Fruit fly (Drosophila melanogaster) whole organism, embryonic: ENCODE data around the gene CG16854.

Source experiments
- Atf-2 ChIP-seq: fragments of 200-800 bp; sonication (Bioruptor generic); optimal IDR thresholded peaks from 2 replicates; lab custom pipeline; 2016; ENCODE audit warnings: missing biosample characterization, missing genetic modification characterization
- CG10462 ChIP-seq: fragments of 200-800 bp; sonication (Bioruptor generic); optimal IDR thresholded peaks from 2 replicates; lab custom pipeline; 2016; ENCODE audit warnings: missing biosample characterization, missing genetic modification characterization
- CG10565 ChIP-seq: fragments of 200-800 bp; sonication (Bioruptor generic); optimal IDR thresholded peaks from 3 replicates; lab custom pipeline; 2016; ENCODE audit warnings: missing biosample characterization, mild to moderate bottlenecking, missing genetic modification characterization
- CG11504 ChIP-seq: fragments of 200-800 bp; sonication (Bioruptor generic); optimal IDR thresholded peaks from 3 replicates; lab custom pipeline; 2019; ENCODE audit warnings: missing biosample characterization, mild to moderate bottlenecking, missing genetic modification characterization, moderate library complexity
- CG12659 ChIP-seq: fragments of 200-800 bp; sonication (Bioruptor generic); optimal IDR thresholded peaks from 3 replicates; lab custom pipeline; 2017; ENCODE audit warnings: mild to moderate bottlenecking, missing biosample characterization, missing genetic modification reagents, missing genetic modification characterization
- CG13775 ChIP-seq: fragments of 200-800 bp; sonication (Bioruptor generic); optimal IDR thresholded peaks from 3 replicates; lab custom pipeline; 2017; ENCODE audit warnings: missing biosample characterization, mild to moderate bottlenecking, missing genetic modification characterization
- CG15011 ChIP-seq: fragments of 200-800 bp; sonication (Bioruptor generic); optimal IDR thresholded peaks from 3 replicates; lab custom pipeline; 2018; ENCODE audit warnings: missing biosample characterization, mild to moderate bottlenecking, missing genetic modification characterization
- CG17385 ChIP-seq: fragments of 200-800 bp; sonication (Bioruptor generic); optimal IDR thresholded peaks from 3 replicates; lab custom pipeline; 2018; ENCODE audit warnings: missing biosample characterization, mild to moderate bottlenecking, missing genetic modification characterization
- CG17912 ChIP-seq: fragments of 200-800 bp; sonication (Bioruptor generic); optimal IDR thresholded peaks from 2 replicates; lab custom pipeline; 2018; ENCODE audit warnings: missing biosample characterization, mild to moderate bottlenecking, missing genetic modification characterization
- CG1832 ChIP-seq: fragments of 200-800 bp; sonication (Bioruptor generic); optimal IDR thresholded peaks from 2 replicates; lab custom pipeline; 2017; ENCODE audit warnings: missing biosample characterization, mild to moderate bottlenecking, missing genetic modification characterization, inconsistent platforms
- CG18764 ChIP-seq: fragments of 200-800 bp; sonication (Bioruptor generic); optimal IDR thresholded peaks from 3 replicates; lab custom pipeline; 2016; ENCODE audit warnings: missing biosample characterization, missing genetic modification characterization
- CG2129 ChIP-seq: fragments of 200-800 bp; sonication (Bioruptor generic); IDR thresholded peaks from 2 replicates; pipeline ENCODE4 v1.3.6; 2022; ENCODE audit warnings: missing biosample characterization, missing genetic modification characterization; ENCODE audit not compliant: partially characterized antibody
- CG33213 ChIP-seq: fragments of 200-800 bp; sonication (Bioruptor generic); optimal IDR thresholded peaks from 3 replicates; lab custom pipeline; 2016; ENCODE audit warnings: missing biosample characterization, missing genetic modification characterization
- CG3407 ChIP-seq: fragments of 200-800 bp; sonication (Bioruptor generic); optimal IDR thresholded peaks from 2 replicates; lab custom pipeline; 2018; ENCODE audit warnings: missing biosample characterization, mild to moderate bottlenecking, missing genetic modification characterization
- CG34376 ChIP-seq: fragments of 200-800 bp; sonication (Bioruptor generic); optimal IDR thresholded peaks from 2 replicates; lab custom pipeline; 2018; ENCODE audit warnings: missing biosample characterization, mild to moderate bottlenecking, missing genetic modification characterization
- CG4282 ChIP-seq: fragments of 200-800 bp; sonication (Bioruptor generic); optimal IDR thresholded peaks from 2 replicates; lab custom pipeline; 2016; ENCODE audit warnings: missing biosample characterization, missing genetic modification characterization
- CG6175 ChIP-seq: fragments of 200-800 bp; sonication (Bioruptor generic); IDR thresholded peaks from 3 replicates; pipeline ENCODE4 v1.3.6; 2022; ENCODE audit warnings: missing biosample characterization, missing genetic modification characterization
- CG6254 ChIP-seq: fragments of 200-800 bp; sonication (Bioruptor generic); optimal IDR thresholded peaks from 3 replicates; lab custom pipeline; 2017; ENCODE audit warnings: mild to moderate bottlenecking, missing biosample characterization, missing genetic modification reagents, missing genetic modification characterization
- CG7357 ChIP-seq: fragments of 200-800 bp; sonication (Bioruptor generic); IDR thresholded peaks from 3 replicates; pipeline ENCODE4 v1.3.6; 2022; ENCODE audit warnings: missing biosample characterization, missing genetic modification characterization
- CG7745 ChIP-seq: fragments of 200-800 bp; sonication (Bioruptor generic); optimal IDR thresholded peaks from 2 replicates; lab custom pipeline; 2018; ENCODE audit warnings: missing biosample characterization, mild to moderate bottlenecking, missing genetic modification characterization, moderate library complexity
- CoRest ChIP-seq: fragments of 200-800 bp; sonication (Bioruptor generic); optimal IDR thresholded peaks from 3 replicates; lab custom pipeline; 2018; ENCODE audit warnings: missing biosample characterization, mild to moderate bottlenecking, missing genetic modification characterization, moderate library complexity
- HmgD ChIP-seq: fragments of 200-800 bp; sonication (Bioruptor generic); optimal IDR thresholded peaks from 3 replicates; lab custom pipeline; 2016; ENCODE audit warnings: missing biosample characterization, missing genetic modification characterization
- Lhr ChIP-seq: fragments of 200-800 bp; sonication (Bioruptor generic); optimal IDR thresholded peaks from 3 replicates; lab custom pipeline; 2017; ENCODE audit warnings: mild to moderate bottlenecking, missing biosample characterization, missing genetic modification reagents, missing genetic modification characterization
- Meics ChIP-seq: fragments of 200-800 bp; sonication (Bioruptor generic); optimal IDR thresholded peaks from 2 replicates; lab custom pipeline; 2017; ENCODE audit warnings: missing biosample characterization, mild to moderate bottlenecking, missing genetic modification characterization
- Mes4 ChIP-seq: fragments of 200-800 bp; sonication (Bioruptor generic); optimal IDR thresholded peaks from 2 replicates; lab custom pipeline; 2016; ENCODE audit warnings: missing biosample characterization, missing genetic modification characterization
- NC2β ChIP-seq: fragments of 200-800 bp; sonication (Bioruptor generic); optimal IDR thresholded peaks from 2 replicates; lab custom pipeline; 2016; ENCODE audit warnings: missing biosample characterization, missing genetic modification characterization
- Oli ChIP-seq: fragments of 200-800 bp; sonication (Bioruptor generic); optimal IDR thresholded peaks from 2 replicates; lab custom pipeline; 2018; ENCODE audit warnings: missing biosample characterization, mild to moderate bottlenecking, missing genetic modification characterization, moderate library complexity
- PHDP ChIP-seq: fragments of 200-800 bp; sonication (Bioruptor generic); optimal IDR thresholded peaks from 3 replicates; lab custom pipeline; 2018; ENCODE audit warnings: missing biosample characterization, mild to moderate bottlenecking, missing genetic modification characterization, moderate library complexity
- Ptx1 ChIP-seq: fragments of 200-800 bp; sonication (Bioruptor generic); IDR thresholded peaks from 2 replicates; pipeline ENCODE4 v1.3.6; 2022; ENCODE audit warnings: missing biosample characterization, missing genetic modification characterization
- Sin3A ChIP-seq: fragments of >200 bp; optimal IDR thresholded peaks from 2 replicates; lab custom pipeline; 2018
- Sox100B ChIP-seq: fragments of 200-800 bp; sonication (Bioruptor generic); optimal IDR thresholded peaks from 3 replicates; lab custom pipeline; 2018; ENCODE audit warnings: missing biosample characterization, mild to moderate bottlenecking, missing genetic modification characterization
- YL-1 ChIP-seq: fragments of 200-800 bp; sonication (Bioruptor generic); optimal IDR thresholded peaks from 3 replicates; lab custom pipeline; 2017; ENCODE audit warnings: missing biosample characterization, mild to moderate bottlenecking, missing genetic modification characterization
- ac ChIP-seq: fragments of 200-800 bp; sonication (Bioruptor generic); optimal IDR thresholded peaks from 3 replicates; lab custom pipeline; 2017; ENCODE audit warnings: missing biosample characterization, mild to moderate bottlenecking, missing genetic modification characterization
- az2 ChIP-seq: fragments of 200-800 bp; sonication (Bioruptor generic); optimal IDR thresholded peaks from 3 replicates; lab custom pipeline; 2016; ENCODE audit warnings: missing biosample characterization, missing genetic modification characterization
- ci ChIP-seq: fragments of 200-800 bp; sonication (Bioruptor generic); IDR thresholded peaks from 3 replicates; pipeline ENCODE4 v1.3.6; 2022; ENCODE audit warnings: missing biosample characterization, missing genetic modification characterization
- crp ChIP-seq, 2 experiments: fragments of 200-800 bp; sonication (Bioruptor generic); optimal IDR thresholded peaks; 2 replicates in 1 of 2; 3 replicates in 1 of 2; lab custom pipeline; 2017; ENCODE audit warnings: missing biosample characterization in 2 of 2, missing genetic modification characterization in 2 of 2, mild to moderate bottlenecking in 1 of 2, moderate library complexity in 1 of 2
- dmrt99B ChIP-seq: fragments of 200-800 bp; sonication (Bioruptor generic); optimal IDR thresholded peaks from 2 replicates; lab custom pipeline; 2018; ENCODE audit warnings: missing biosample characterization, mild to moderate bottlenecking, missing genetic modification characterization, moderate library complexity
- ewg ChIP-seq: fragments of 200-800 bp; sonication (Bioruptor generic); optimal IDR thresholded peaks from 3 replicates; lab custom pipeline; 2017; ENCODE audit warnings: mild to moderate bottlenecking, missing biosample characterization, missing genetic modification reagents, missing genetic modification characterization
- fd64A ChIP-seq: fragments of 200-800 bp; sonication (Bioruptor generic); optimal IDR thresholded peaks from 3 replicates; lab custom pipeline; 2018; ENCODE audit warnings: missing biosample characterization, mild to moderate bottlenecking, missing genetic modification characterization
- gcm ChIP-seq: fragments of 200-800 bp; sonication (Bioruptor generic); optimal IDR thresholded peaks from 2 replicates; lab custom pipeline; 2019; ENCODE audit warnings: missing biosample characterization, mild to moderate bottlenecking, missing genetic modification characterization, moderate library complexity
- gem ChIP-seq: fragments of 200-800 bp; sonication (Bioruptor generic); optimal IDR thresholded peaks from 2 replicates; lab custom pipeline; 2019; ENCODE audit warnings: missing biosample characterization, mild to moderate bottlenecking, missing genetic modification characterization, moderate library complexity
- jigr1 ChIP-seq: fragments of 200-800 bp; sonication (Bioruptor generic); IDR thresholded peaks from 3 replicates; pipeline ENCODE4 v1.3.6; 2022; ENCODE audit warnings: missing biosample characterization, missing genetic modification characterization
- maf-S ChIP-seq: fragments of 200-800 bp; sonication (Bioruptor generic); optimal IDR thresholded peaks from 2 replicates; lab custom pipeline; 2016; ENCODE audit warnings: missing biosample characterization, missing genetic modification characterization
- mirr ChIP-seq: fragments of 200-800 bp; sonication (Bioruptor generic); optimal IDR thresholded peaks from 3 replicates; lab custom pipeline; 2018; ENCODE audit warnings: missing biosample characterization, mild to moderate bottlenecking, missing genetic modification characterization
- pfk ChIP-seq: fragments of 200-800 bp; sonication (Bioruptor generic); optimal IDR thresholded peaks from 2 replicates; lab custom pipeline; 2018; ENCODE audit warnings: missing biosample characterization, mild to moderate bottlenecking, missing genetic modification characterization, moderate library complexity
- pho ChIP-seq: fragments of 200-800 bp; sonication (Bioruptor generic); optimal IDR thresholded peaks from 2 replicates; lab custom pipeline; 2016; ENCODE audit warnings: missing biosample characterization, missing genetic modification characterization
- sisA ChIP-seq: fragments of 200-800 bp; sonication (Bioruptor generic); IDR thresholded peaks from 2 replicates; pipeline ENCODE4 v1.3.6; 2022; ENCODE audit warnings: missing biosample characterization, missing genetic modification characterization
- slbo ChIP-seq: fragments of 200-800 bp; sonication (Bioruptor generic); IDR thresholded peaks from 2 replicates; pipeline ENCODE4 v1.3.6; 2022; ENCODE audit warnings: missing biosample characterization, missing genetic modification characterization
- sob ChIP-seq: fragments of 200-800 bp; sonication (Bioruptor generic); IDR thresholded peaks from 2 replicates; pipeline ENCODE4 v1.3.6; 2022; ENCODE audit warnings: missing biosample characterization, missing genetic modification characterization

Gene CG16854

DNA sequence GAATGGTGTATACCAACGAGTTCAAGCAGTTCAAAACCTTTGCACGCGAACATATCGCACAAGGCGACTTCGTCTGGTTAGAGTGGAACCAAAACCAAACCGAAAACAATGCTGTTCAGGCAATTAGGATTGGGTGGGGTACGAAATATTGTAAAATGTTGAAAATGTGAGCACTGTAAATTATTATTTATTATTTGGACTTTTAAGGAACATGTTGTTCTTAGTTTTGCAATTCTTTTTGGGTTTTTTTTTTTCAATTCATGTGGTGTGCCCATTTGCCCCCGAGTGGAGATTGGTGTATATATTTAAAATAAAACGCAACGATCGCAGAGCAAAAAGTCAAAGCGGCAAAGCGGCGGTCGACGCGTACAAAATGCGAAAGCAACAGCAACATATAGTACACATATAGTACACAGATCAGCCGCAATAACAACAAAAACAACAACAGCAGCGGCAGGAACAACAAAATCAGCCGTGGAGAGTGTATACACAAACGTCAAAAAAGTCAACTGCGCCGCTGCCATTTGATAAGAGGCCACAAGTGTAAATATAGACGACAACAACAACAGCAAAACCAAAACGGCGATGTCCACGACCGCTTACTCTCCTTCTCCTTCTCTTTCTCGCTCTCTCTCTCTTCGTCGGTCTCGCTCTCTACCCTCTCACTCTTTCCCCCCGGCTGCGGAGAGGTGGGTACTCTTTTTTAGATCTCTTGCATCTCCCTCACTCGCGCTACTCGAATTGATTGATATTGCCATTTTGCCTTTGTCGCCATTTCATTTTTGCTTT lies 41.6 kb upstream of the CG16854 start (continued):
- no peak for TF ChIP-seq CG10565
- TF ChIP-seq NC2β (GFP tag; lab: Kevin White, UChicago), result no peak
- peak; percentile 67 for TF ChIP-seq CG34376 (GFP tag; lab: Kevin White, UChicago)
- TF ChIP-seq Meics (GFP tag; lab: Kevin White, UChicago), result peak; percentile 28
- peak in 1 of 2 experiments; percentile 10 for TF ChIP-seq crp (GFP tag; optimal IDR thresholded peaks at IDR 0.05; lab: Kevin White, UChicago)
- TF ChIP-seq CG2129 (GFP tag; lab: Robert Waterston, UW), result no peak
- TF ChIP-seq maf-S, result peak; percentile 10
- no peak for TF ChIP-seq ewg
- no peak for TF ChIP-seq Sin3A (lab: Kevin White, UChicago)
- TF ChIP-seq CG6175 (GFP tag; lab: Robert Waterston, UW), result no peak
- TF ChIP-seq Atf-2, result peak; percentile 3
- TF ChIP-seq PHDP (tag; lab: Kevin White, UChicago), result peak; percentile 45
- TF ChIP-seq jigr1 (GFP tag; lab: Robert Waterston, UW), result 0 out of 3 replicates have a peak, but pooled peaks have one; percentile 7
- TF ChIP-seq pfk (GFP tag; lab: Kevin White, UChicago), result peak; percentile 36
- TF ChIP-seq mirr (GFP tag; lab: Kevin White, UChicago), result peak; percentile 56
- peak; percentile 18 for TF ChIP-seq CG12659
- TF ChIP-seq CG10462 (GFP tag; lab: Kevin White, UChicago), result no peak
- TF ChIP-seq CG33213 (GFP tag; lab: Kevin White, UChicago), result no peak
- TF ChIP-seq sob (GFP tag; lab: Robert Waterston, UW), result peak; percentile 26; the same call in 1 of the 2 replicates
- TF ChIP-seq slbo (GFP tag; lab: Robert Waterston, UW), result peak; percentile 64
- TF ChIP-seq fd64A (GFP tag; lab: Kevin White, UChicago), result peak; percentile 63
- peak; percentile 31; the same call in 1 of the 2 replicates for TF ChIP-seq sisA
- TF ChIP-seq CG6254 (GFP tag; lab: Kevin White, UChicago), result peak; percentile 49
- TF ChIP-seq gem, result peak; percentile 44
- peak; percentile 12 for TF ChIP-seq CoRest (tag; lab: Kevin White, UChicago)
- peak; percentile 14 for TF ChIP-seq Sox100B (GFP tag; lab: Kevin White, UChicago)
- no peak for TF ChIP-seq ac (GFP tag; lab: Kevin White, UChicago)
- peak; percentile 53; the same call in 1 of the 3 replicates for TF ChIP-seq ci (GFP tag; lab: Robert Waterston, UW)
- TF ChIP-seq az2, result peak; percentile 20
- TF ChIP-seq Lhr, result peak; percentile 8
- peak; percentile 16 for TF ChIP-seq gcm (GFP tag; lab: Kevin White, UChicago)
- TF ChIP-seq Ptx1, result peak; percentile 36; the same call in 1 of the 2 replicates
- no peak for TF ChIP-seq HmgD
- peak; percentile 19 for TF ChIP-seq CG13775
- TF ChIP-seq CG17385 (GFP tag; lab: Kevin White, UChicago), result peak; percentile 54
- TF ChIP-seq Oli, result peak; percentile 48
- no peak for TF ChIP-seq CG17912 (GFP tag; lab: Kevin White, UChicago)
- TF ChIP-seq CG7357 (GFP tag; lab: Robert Waterston, UW), result no peak
- TF ChIP-seq pho (GFP tag; lab: Kevin White, UChicago), result peak; percentile 21
- peak; percentile 35 for TF ChIP-seq CG15011 (GFP tag; lab: Kevin White, UChicago)
- TF ChIP-seq CG7745 (tag; lab: Kevin White, UChicago), result no peak
- no peak for TF ChIP-seq CG4282
- peak; percentile 30 for TF ChIP-seq dmrt99B (tag; lab: Kevin White, UChicago)
- peak; percentile 47 for TF ChIP-seq CG11504 (tag; lab: Kevin White, UChicago)
- TF ChIP-seq YL-1 (GFP tag; lab: Kevin White, UChicago), result peak; percentile 7
- TF ChIP-seq CG18764 (GFP tag; lab: Kevin White, UChicago), result no peak
- no peak for TF ChIP-seq Mes4
- TF ChIP-seq CG3407 (GFP tag; lab: Kevin White, UChicago), result peak; percentile 59
- peak; percentile 77 for TF ChIP-seq CG1832 (GFP tag; lab: Kevin White, UChicago)
